Fruit fly (Drosophila melanogaster) whole organism, adult: ENCODE data around the gene CG42583.

ENCODE experiments used
- CG14711 ChIP-seq: fragments of 200-800 bp; sonication (Bioruptor generic); optimal IDR thresholded peaks from 2 replicates; lab custom pipeline; 2018; ENCODE audit warnings: missing biosample characterization, mild to moderate bottlenecking, missing genetic modification characterization, moderate library complexity
- CG5204 ChIP-seq: fragments of 200-800 bp; sonication (Bioruptor generic); optimal IDR thresholded peaks from 2 replicates; lab custom pipeline; 2016; ENCODE audit warnings: missing biosample characterization, missing genetic modification characterization
- CG7101 ChIP-seq: fragments of 200-800 bp; sonication (Bioruptor generic); optimal IDR thresholded peaks from 2 replicates; lab custom pipeline; 2018; ENCODE audit warnings: missing biosample characterization, mild to moderate bottlenecking, missing genetic modification characterization, moderate library complexity
- bab1 ChIP-seq: fragments of 200-800 bp; sonication (Bioruptor generic); optimal IDR thresholded peaks from 3 replicates; lab custom pipeline; 2019; ENCODE audit warnings: missing biosample characterization, mild to moderate bottlenecking, missing genetic modification characterization, moderate library complexity
- pad ChIP-seq: fragments of 200-800 bp; sonication (Bioruptor generic); optimal IDR thresholded peaks from 3 replicates; lab custom pipeline; 2017; ENCODE audit warnings: missing biosample characterization, missing genetic modification characterization, mild to moderate bottlenecking, moderate library complexity, missing genetic modification reagents

- TF ChIP-seq CG7101 (tag; lab: Kevin White, UChicago) (no peak), pad (GFP tag; lab: Kevin White, UChicago) (no peak), CG5204 (no peak), bab1 (GFP tag; lab: Kevin White, UChicago) (no peak), CG14711 (tag; lab: Kevin White, UChicago) (no peak)
Observed at dm6 chrX:20133432-20133831, 6.2 kb upstream of the CG42583 start, which contains the start of gene CG15322.
